Worm (Caenorhabditis elegans) whole organism, midembryonic: ENCODE measurements around the gene srd-4.

Experiments
- T22C8.4 ChIP-seq: fragments of 200-800 bp; sonication (Bioruptor generic); IDR thresholded peaks from 2 replicates; pipeline ENCODE4 v1.3.6; 2022; ENCODE audit warnings: missing genetic modification characterization, missing compliant biosample characterization
- flt-1 ChIP-seq: fragments of 200-800 bp; sonication (Bioruptor generic); IDR thresholded peaks from 2 replicates; pipeline ENCODE4 v1.3.6; 2022; ENCODE audit warnings: missing genetic modification characterization, missing compliant biosample characterization
- klf-2 ChIP-seq: fragments of 200-800 bp; sonication (Bioruptor generic); conservative IDR thresholded peaks from 2 replicates; pipeline ENCODE4 v1.3.6; 2022; ENCODE audit warnings: missing genetic modification reagents, missing genetic modification characterization, missing compliant biosample characterization
- med-1 ChIP-seq: sonication (generic microtip); optimal IDR thresholded peaks from 2 replicates; lab custom pipeline; 2017; ENCODE audit warnings: missing genetic modification characterization, mild to moderate bottlenecking, missing compliant biosample characterization, antibody characterized with exemption, missing genetic modification reagents; ENCODE audit not compliant: insufficient read depth
- ref-1 ChIP-seq: fragments of 200-800 bp; sonication (Bioruptor generic); conservative IDR thresholded peaks from 2 replicates; pipeline ENCODE4 v1.3.6; 2022; ENCODE audit warnings: missing genetic modification reagents, missing genetic modification characterization, missing compliant biosample characterization

- TF ChIP-seq klf-2 (GFP tag; lab: Robert Waterston, UW) = no peak
- no peak for TF ChIP-seq T22C8.4
- no peak for TF ChIP-seq med-1 (GFP tag; lab: Kevin White, UChicago)
- TF ChIP-seq flt-1 = no peak
- TF ChIP-seq ref-1 = no peak
These were observed 21.8 kb upstream of the srd-4 start, which contains the start of gene srj-4 for ce11 chrV:12162906-12163305.
